Fruit fly (Drosophila melanogaster) whole organism, embryonic: ENCODE data around the gene CG11562.

Experiments
- Adf1 ChIP-seq: fragments of 200-800 bp; sonication (Bioruptor generic); IDR thresholded peaks from 2 replicates; pipeline ENCODE4 v1.3.6; 2022; ENCODE audit warnings: missing biosample characterization, missing genetic modification characterization
- B-H2 ChIP-seq: fragments of 200-800 bp; sonication (Bioruptor generic); optimal IDR thresholded peaks from 2 replicates; lab custom pipeline; 2018; ENCODE audit warnings: missing biosample characterization, mild to moderate bottlenecking, missing genetic modification characterization
- Blimp-1 ChIP-seq: fragments of 200-800 bp; sonication (Bioruptor generic); optimal IDR thresholded peaks from 3 replicates; lab custom pipeline; 2018; ENCODE audit warnings: missing biosample characterization, missing genetic modification characterization, mild to moderate bottlenecking, moderate library complexity, missing genetic modification reagents
- CG10431 ChIP-seq: fragments of 200-800 bp; sonication (Bioruptor generic); optimal IDR thresholded peaks from 3 replicates; lab custom pipeline; 2018; ENCODE audit warnings: missing biosample characterization, mild to moderate bottlenecking, missing genetic modification characterization
- CG10979 ChIP-seq: fragments of 200-800 bp; sonication (Bioruptor generic); optimal IDR thresholded peaks from 2 replicates; lab custom pipeline; 2018; ENCODE audit warnings: missing biosample characterization, mild to moderate bottlenecking, missing genetic modification characterization, moderate library complexity
- CG11560 ChIP-seq: fragments of 200-800 bp; sonication (Bioruptor generic); IDR thresholded peaks from 3 replicates; pipeline ENCODE4 v1.3.6; 2022; ENCODE audit warnings: missing biosample characterization, missing genetic modification characterization
- CG1233 ChIP-seq: fragments of 200-800 bp; sonication (Bioruptor generic); optimal IDR thresholded peaks from 4 replicates; lab custom pipeline; 2018; ENCODE audit warnings: missing biosample characterization, mild to moderate bottlenecking, missing genetic modification characterization
- CG12769 ChIP-seq: fragments of 200-800 bp; sonication (Bioruptor generic); optimal IDR thresholded peaks from 2 replicates; lab custom pipeline; 2019; ENCODE audit warnings: missing biosample characterization, mild to moderate bottlenecking, missing genetic modification characterization, moderate library complexity
- CG13123 ChIP-seq: fragments of 200-800 bp; sonication (Bioruptor generic); optimal IDR thresholded peaks from 2 replicates; lab custom pipeline; 2016; ENCODE audit warnings: missing biosample characterization, missing genetic modification characterization
- CG13894 ChIP-seq: fragments of 200-800 bp; sonication (Bioruptor generic); optimal IDR thresholded peaks from 3 replicates; lab custom pipeline; 2018; ENCODE audit warnings: missing biosample characterization, mild to moderate bottlenecking, missing genetic modification characterization, moderate library complexity
- CG15011 ChIP-seq: fragments of 200-800 bp; sonication (Bioruptor generic); optimal IDR thresholded peaks from 3 replicates; lab custom pipeline; 2018; ENCODE audit warnings: missing biosample characterization, mild to moderate bottlenecking, missing genetic modification characterization
- CG15269 ChIP-seq: fragments of 200-800 bp; sonication (Bioruptor generic); optimal IDR thresholded peaks from 2 replicates; lab custom pipeline; 2018; ENCODE audit warnings: missing biosample characterization, mild to moderate bottlenecking, missing genetic modification characterization, moderate library complexity
- CG17359 ChIP-seq: fragments of 200-800 bp; sonication (Bioruptor generic); optimal IDR thresholded peaks from 3 replicates; lab custom pipeline; 2018; ENCODE audit warnings: missing biosample characterization, mild to moderate bottlenecking, missing genetic modification characterization, moderate library complexity
- CG17612 ChIP-seq: fragments of 200-800 bp; sonication (Bioruptor generic); IDR thresholded peaks from 2 replicates; pipeline ENCODE4 v1.3.6; 2022; ENCODE audit warnings: missing biosample characterization, missing genetic modification characterization
- CG18262 ChIP-seq: fragments of 200-800 bp; optimal IDR thresholded peaks from 3 replicates; lab custom pipeline; 2019; ENCODE audit warnings: missing biosample characterization, mild to moderate bottlenecking, missing genetic modification characterization, moderate library complexity
- CG3847 ChIP-seq: fragments of 200-800 bp; sonication (Bioruptor generic); IDR thresholded peaks from 2 replicates; pipeline ENCODE4 v1.3.6; 2022; ENCODE audit warnings: missing biosample characterization, missing genetic modification characterization
- CG6683 ChIP-seq: fragments of 200-800 bp; sonication (Bioruptor generic); optimal IDR thresholded peaks from 2 replicates; lab custom pipeline; 2017; ENCODE audit warnings: missing biosample characterization, mild to moderate bottlenecking, missing genetic modification characterization, missing genetic modification reagents
- CG6854 ChIP-seq: fragments of 200-800 bp; sonication (Bioruptor generic); optimal IDR thresholded peaks from 3 replicates; lab custom pipeline; 2017; ENCODE audit warnings: missing biosample characterization, mild to moderate bottlenecking, missing genetic modification characterization
- CG9609 ChIP-seq: fragments of 200-800 bp; sonication (Bioruptor generic); optimal IDR thresholded peaks from 3 replicates; lab custom pipeline; 2016; ENCODE audit warnings: missing biosample characterization, missing genetic modification characterization
- Dll ChIP-seq: fragments of 200-800 bp; sonication (Bioruptor generic); IDR thresholded peaks from 4 replicates; pipeline ENCODE4 v1.3.6; 2022; ENCODE audit warnings: missing biosample characterization, missing genetic modification characterization; ENCODE audit not compliant: partially characterized antibody
- E2f2 ChIP-seq: fragments of 200-800 bp; sonication (Bioruptor generic); IDR thresholded peaks from 2 replicates; pipeline ENCODE4 v1.3.6; 2022; ENCODE audit warnings: missing biosample characterization, missing genetic modification characterization
- Ets65A ChIP-seq: fragments of 200-800 bp; sonication (Bioruptor generic); peaks from one replicate; lab custom pipeline; 2016; ENCODE audit warnings: missing biosample characterization, missing genetic modification characterization
- Gsc ChIP-seq: fragments of 200-800 bp; sonication (Bioruptor generic); IDR thresholded peaks from 2 replicates; pipeline ENCODE4 v1.3.6; 2022; ENCODE audit warnings: missing biosample characterization, missing genetic modification characterization
- HLHmδ ChIP-seq: fragments of 200-800 bp; sonication (Bioruptor generic); optimal IDR thresholded peaks from 2 replicates; lab custom pipeline; 2018; ENCODE audit warnings: missing biosample characterization, mild to moderate bottlenecking, missing genetic modification characterization, moderate library complexity
- HmgZ ChIP-seq: fragments of 200-800 bp; sonication (Bioruptor generic); optimal IDR thresholded peaks from 2 replicates; lab custom pipeline; 2018; ENCODE audit warnings: missing biosample characterization, mild to moderate bottlenecking, missing genetic modification characterization
- Hr78 ChIP-seq, 2 experiments: fragments of 200-800 bp in 1 of 2; fragments of >200 bp in 1 of 2; sonication (Bioruptor generic) in 1 of 2; optimal IDR thresholded peaks; 2 replicates each; lab custom pipeline; 2017 to 2019; ENCODE audit warnings: missing biosample characterization in 2 of 2, missing genetic modification characterization in 2 of 2, mild to moderate bottlenecking in 1 of 2, moderate library complexity in 1 of 2
- Jarid2 ChIP-seq: fragments of 200-800 bp; sonication (Bioruptor generic); optimal IDR thresholded peaks from 3 replicates; lab custom pipeline; 2017; ENCODE audit warnings: mild to moderate bottlenecking, missing biosample characterization, missing genetic modification reagents, missing genetic modification characterization
- Opbp ChIP-seq: fragments of 200-800 bp; sonication (Bioruptor generic); IDR thresholded peaks from 3 replicates; pipeline ENCODE4 v1.3.6; 2022; ENCODE audit warnings: missing biosample characterization, missing genetic modification characterization; ENCODE audit not compliant: partially characterized antibody
- Sin3A ChIP-seq: fragments of >200 bp; optimal IDR thresholded peaks from 2 replicates; lab custom pipeline; 2018
- amos ChIP-seq: fragments of 200-800 bp; sonication (Bioruptor generic); IDR thresholded peaks from 2 replicates; pipeline ENCODE4 v1.3.6; 2022; ENCODE audit warnings: missing biosample characterization, missing genetic modification characterization; ENCODE audit not compliant: partially characterized antibody
- ara ChIP-seq: fragments of 200-800 bp; sonication (Bioruptor generic); IDR thresholded peaks from 2 replicates; pipeline ENCODE4 v1.3.6; 2022; ENCODE audit warnings: missing biosample characterization, missing genetic modification characterization
- dm ChIP-seq: fragments of 200-800 bp; sonication (Bioruptor generic); optimal IDR thresholded peaks from 3 replicates; lab custom pipeline; 2016; ENCODE audit warnings: missing biosample characterization, missing genetic modification characterization
- ftz-f1 ChIP-seq: fragments of 200-800 bp; sonication (Bioruptor generic); optimal IDR thresholded peaks from 2 replicates; lab custom pipeline; 2016; ENCODE audit warnings: missing biosample characterization, missing genetic modification characterization
- gcm2 ChIP-seq: fragments of 200-800 bp; sonication (Bioruptor generic); optimal IDR thresholded peaks from 2 replicates; lab custom pipeline; 2016; ENCODE audit warnings: missing biosample characterization, missing genetic modification characterization
- gsb ChIP-seq: fragments of 200-800 bp; sonication (Bioruptor generic); IDR thresholded peaks from 2 replicates; pipeline ENCODE4 v1.3.6; 2022; ENCODE audit warnings: missing biosample characterization, missing genetic modification characterization
- gt ChIP-seq: fragments of 200-800 bp; sonication (Bioruptor generic); IDR thresholded peaks from 2 replicates; pipeline ENCODE4 v1.3.6; 2022; ENCODE audit warnings: missing biosample characterization, missing genetic modification characterization
- hth ChIP-seq: fragments of >200 bp; optimal IDR thresholded peaks from 2 replicates; lab custom pipeline; 2017; ENCODE audit warnings: inconsistent platforms
- ind ChIP-seq: fragments of 200-800 bp; sonication (Bioruptor generic); optimal IDR thresholded peaks from 3 replicates; lab custom pipeline; 2016; ENCODE audit warnings: missing biosample characterization, missing genetic modification characterization
- kah ChIP-seq: fragments of 200-800 bp; sonication (Bioruptor generic); optimal IDR thresholded peaks from 2 replicates; lab custom pipeline; 2018; ENCODE audit warnings: missing biosample characterization, mild to moderate bottlenecking, missing genetic modification characterization
- nerfin-1 ChIP-seq: fragments of 200-800 bp; sonication (Bioruptor generic); optimal IDR thresholded peaks from 3 replicates; lab custom pipeline; 2019; ENCODE audit warnings: missing biosample characterization, mild to moderate bottlenecking, missing genetic modification characterization, moderate library complexity
- otp ChIP-seq: fragments of 200-800 bp; sonication (Bioruptor generic); IDR thresholded peaks from 3 replicates; pipeline ENCODE4, ENCODE4 v1.3.6; 2022; ENCODE audit warnings: missing biosample characterization, missing genetic modification characterization
- peb ChIP-seq: fragments of 200-800 bp; sonication (Bioruptor generic); IDR thresholded peaks from 2 replicates; pipeline ENCODE4 v1.3.6; 2022; ENCODE audit warnings: missing biosample characterization, missing genetic modification characterization
- pros ChIP-seq: fragments of 200-800 bp; sonication (Bioruptor generic); optimal IDR thresholded peaks from 3 replicates; lab custom pipeline; 2019; ENCODE audit warnings: missing biosample characterization, mild to moderate bottlenecking, missing genetic modification characterization, moderate library complexity
- run ChIP-seq: fragments of 200-800 bp; sonication (Bioruptor generic); optimal IDR thresholded peaks from 3 replicates; lab custom pipeline; 2018; ENCODE audit warnings: missing biosample characterization, mild to moderate bottlenecking, missing genetic modification characterization
- salm ChIP-seq: fragments of 200-800 bp; sonication (Bioruptor generic); optimal IDR thresholded peaks from 2 replicates; lab custom pipeline; 2018; ENCODE audit warnings: missing biosample characterization, mild to moderate bottlenecking, missing genetic modification characterization
- shn ChIP-seq: fragments of 200-800 bp; sonication (Bioruptor generic); optimal IDR thresholded peaks from 3 replicates; lab custom pipeline; 2016; ENCODE audit warnings: missing biosample characterization, missing genetic modification characterization
- stc ChIP-seq: fragments of 200-800 bp; sonication (Bioruptor generic); IDR thresholded peaks from 2 replicates; pipeline ENCODE4 v1.3.6; 2022; ENCODE audit warnings: missing biosample characterization, missing genetic modification characterization
- tll ChIP-seq, 2 experiments: fragments of 200-800 bp in 1 of 2; fragments of >200 bp in 1 of 2; sonication (Bioruptor generic) in 1 of 2; optimal IDR thresholded peaks; 2 replicates each; lab custom pipeline; 2017 to 2019; ENCODE audit warnings: missing biosample characterization in 2 of 2, missing genetic modification characterization in 2 of 2, mild to moderate bottlenecking in 1 of 2, moderate library complexity in 1 of 2
- wek ChIP-seq: fragments of 200-800 bp; sonication (Bioruptor generic); optimal IDR thresholded peaks from 3 replicates; lab custom pipeline; 2018; ENCODE audit warnings: missing biosample characterization, mild to moderate bottlenecking, missing genetic modification characterization, moderate library complexity
- yki ChIP-seq: fragments of >200 bp; optimal IDR thresholded peaks from 3 replicates; lab custom pipeline; 2018
- zfh1 ChIP-seq: fragments of 200-800 bp; sonication (Bioruptor generic); IDR thresholded peaks from 3 replicates; pipeline ENCODE4 v1.3.6; 2022; ENCODE audit warnings: missing biosample characterization, missing genetic modification characterization

The CG11562 gene

dm6 chr2L:285596-286023 lies 6.6 kb upstream of the CG11562 start (continued):
- TF ChIP-seq B-H2 (GFP tag; lab: Kevin White, UChicago) (peak; percentile 26), CG6854 (GFP tag; lab: Kevin White, UChicago) (peak; percentile 55), HLHmδ (GFP tag; lab: Kevin White, UChicago) (peak; percentile 92), CG13123 (GFP tag; lab: Kevin White, UChicago) (no peak), HmgZ (tag; lab: Kevin White, UChicago) (peak; percentile 66), CG10979 (tag; lab: Kevin White, UChicago) (peak; percentile 33), CG15269 (tag; lab: Kevin White, UChicago) (peak; percentile 61), CG11560 (tag; lab: Robert Waterston, UW) (no peak), zfh1 (GFP tag; lab: Robert Waterston, UW) (peak; percentile 60; the same call in 2 of the 3 replicates), dm (GFP tag; lab: Kevin White, UChicago) (peak; percentile 8), otp (GFP tag; lab: Robert Waterston, UW) (peak; percentile 31; the same call in 1 of the 3 replicates), gcm2 (GFP tag; lab: Kevin White, UChicago) (peak; percentile 20), Jarid2 (peak; percentile 92), Opbp (GFP tag; lab: Robert Waterston, UW) (peak; percentile 64; the same call in 2 of the 3 replicates), run (tag; lab: Kevin White, UChicago) (no peak), CG17612 (GFP tag; lab: Robert Waterston, UW) (no peak), stc (GFP tag; lab: Robert Waterston, UW) (0 out of 2 replicates have a peak, but pooled peaks have one; percentile 64), wek (GFP tag; lab: Kevin White, UChicago) (no peak), CG3847 (GFP tag; lab: Robert Waterston, UW) (peak; percentile 52), CG10431 (peak; percentile 62), Blimp-1 (GFP tag; lab: Kevin White, UChicago) (peak; percentile 41), shn (GFP tag; lab: Kevin White, UChicago) (peak; percentile 50), CG13894 (peak; percentile 84), Adf1 (no peak; the same call in 1 of the 2 replicates), ara (GFP tag; lab: Robert Waterston, UW) (no peak), yki (lab: Kevin White, UChicago) (no peak), amos (GFP tag; lab: Robert Waterston, UW) (peak; percentile 37; the same call in 1 of the 2 replicates), ind (peak; percentile 35), E2f2 (GFP tag; lab: Robert Waterston, UW) (peak; percentile 49; the same call in 1 of the 2 replicates), Gsc (GFP tag; lab: Robert Waterston, UW) (no peak), CG15011 (no peak), tll (GFP tag; optimal IDR thresholded peaks at IDR 0.05; lab: Kevin White, UChicago) (no peak), gt (GFP tag; lab: Robert Waterston, UW) (no peak), salm (tag; lab: Kevin White, UChicago) (no peak), kah (GFP tag; lab: Kevin White, UChicago) (peak; percentile 27), Ets65A (GFP tag; lab: Kevin White, UChicago) (no peak), CG6683 (GFP tag; lab: Kevin White, UChicago) (no peak), ftz-f1 (peak; percentile 64), pros (GFP tag; lab: Kevin White, UChicago) (no peak), CG9609 (GFP tag; lab: Kevin White, UChicago) (no peak), hth (lab: Kevin White, UChicago) (no peak), gsb (0 out of 2 replicates have a peak, but pooled peaks have one; percentile 41), Dll (no peak), CG18262 (tag; lab: Kevin White, UChicago) (peak; percentile 38), Sin3A (lab: Kevin White, UChicago) (no peak), peb (GFP tag; lab: Robert Waterston, UW) (no peak), nerfin-1 (tag; lab: Kevin White, UChicago) (peak; percentile 22), CG1233 (GFP tag; lab: Kevin White, UChicago) (peak; percentile 21), Hr78 (GFP tag; optimal IDR thresholded peaks at IDR 0.05; lab: Kevin White, UChicago) (no peak), CG17359 (tag; lab: Kevin White, UChicago) (peak; percentile 52), CG12769 (tag; lab: Kevin White, UChicago) (peak; percentile 69)
